Fruit fly (Drosophila melanogaster) whole organism, prepupa: ENCODE measurements around the gene beat-Vb.
A peak's percentile ranks its signal among the peaks of the same experiment; 100 is the strongest.

Experiments used
- CG15336 ChIP-seq: fragments of 200-800 bp; sonication (Bioruptor generic); IDR thresholded peaks from 2 replicates; pipeline ENCODE4 v1.3.6; 2022; ENCODE audit warnings: missing biosample characterization, missing genetic modification characterization
- CG6792 ChIP-seq: fragments of 200-800 bp; sonication (Bioruptor generic); optimal IDR thresholded peaks from 3 replicates; lab custom pipeline; 2016; ENCODE audit warnings: missing biosample characterization, missing genetic modification characterization
- CG6854 ChIP-seq: fragments of 200-800 bp; sonication (Bioruptor generic); optimal IDR thresholded peaks from 2 replicates; lab custom pipeline; 2017; ENCODE audit warnings: missing biosample characterization, mild to moderate bottlenecking, missing genetic modification characterization
- Hr39 ChIP-seq: fragments of 200-800 bp; sonication (Bioruptor generic); optimal IDR thresholded peaks from 2 replicates; lab custom pipeline; 2016; ENCODE audit warnings: missing biosample characterization, missing genetic modification characterization
- Lpt ChIP-seq: fragments of 200-800 bp; sonication (Bioruptor generic); optimal IDR thresholded peaks from 3 replicates; lab custom pipeline; 2016; ENCODE audit warnings: missing biosample characterization, missing genetic modification characterization
- OdsH ChIP-seq: fragments of 200-800 bp; sonication (Bioruptor generic); optimal IDR thresholded peaks from 3 replicates; lab custom pipeline; 2016; ENCODE audit warnings: missing biosample characterization, missing genetic modification characterization
- Sox14 ChIP-seq: fragments of 200-800 bp; sonication (Bioruptor generic); optimal IDR thresholded peaks from 3 replicates; lab custom pipeline; 2016; ENCODE audit warnings: missing biosample characterization, missing genetic modification characterization
- Sox15 ChIP-seq: fragments of 200-800 bp; sonication (Bioruptor generic); optimal IDR thresholded peaks from 3 replicates; lab custom pipeline; 2016; ENCODE audit warnings: missing biosample characterization, missing genetic modification characterization
- achi ChIP-seq: fragments of 200-800 bp; sonication (Bioruptor generic); optimal IDR thresholded peaks from 3 replicates; lab custom pipeline; 2016; ENCODE audit warnings: missing biosample characterization, missing genetic modification characterization
- dsx ChIP-seq: fragments of 200-800 bp; optimal IDR thresholded peaks from 3 replicates; lab custom pipeline; 2019; ENCODE audit warnings: missing biosample characterization, mild to moderate bottlenecking, missing genetic modification characterization, moderate library complexity; ENCODE audit not compliant: poor library complexity, severe bottlenecking
- eg ChIP-seq: fragments of 200-800 bp; sonication (Bioruptor generic); IDR thresholded peaks from 3 replicates; pipeline ENCODE4 v1.3.6; 2022; ENCODE audit warnings: missing biosample characterization, missing genetic modification characterization
- net ChIP-seq: fragments of 200-800 bp; sonication (Bioruptor generic); optimal IDR thresholded peaks from 3 replicates; lab custom pipeline; 2016; ENCODE audit warnings: missing biosample characterization, missing genetic modification characterization
- svp ChIP-seq: fragments of 200-800 bp; sonication (Bioruptor generic); peaks from one replicate; lab custom pipeline; 2016; ENCODE audit warnings: missing biosample characterization, missing genetic modification characterization
- vri ChIP-seq: fragments of 200-800 bp; sonication (Bioruptor generic); optimal IDR thresholded peaks from 3 replicates; lab custom pipeline; 2016; ENCODE audit warnings: missing biosample characterization, mild to moderate bottlenecking, missing genetic modification characterization

- TF ChIP-seq CG6854 (GFP tag; lab: Kevin White, UChicago) (no peak), Hr39 (GFP tag; lab: Kevin White, UChicago) (no peak), Lpt (no peak), eg (GFP tag; lab: Robert Waterston, UW) (no peak), CG15336 (GFP tag; lab: Robert Waterston, UW) (no peak), OdsH (no peak), dsx (GFP tag; lab: Kevin White, UChicago) (peak; percentile 19), vri (GFP tag; lab: Kevin White, UChicago) (no peak), achi (peak; percentile 2), CG6792 (no peak), net (GFP tag; lab: Kevin White, UChicago) (no peak), svp (GFP tag; lab: Kevin White, UChicago) (peak; percentile 49), Sox14 (GFP tag; lab: Kevin White, UChicago) (peak; percentile 43), Sox15 (GFP tag; lab: Kevin White, UChicago) (no peak)
Observed at dm6 chr3R:12980628-12981219, 64.9 kb downstream of the beat-Vb start, which contains the start of gene Paip2.
